Worm (Caenorhabditis elegans) whole organism, late embryonic: ENCODE data around the gene tatn-1.

Source experiments
- C08G9.2 ChIP-seq: sonication (generic microtip); optimal IDR thresholded peaks from 2 replicates; lab custom pipeline; 2016; ENCODE audit warnings: mild to moderate bottlenecking, missing genetic modification characterization, moderate library complexity, missing compliant biosample characterization
- C38D4.7 ChIP-seq: fragments of 200-800 bp; sonication (Bioruptor generic); optimal IDR thresholded peaks from 2 replicates; lab custom pipeline; 2018; ENCODE audit warnings: mild to moderate bottlenecking, missing genetic modification characterization, moderate library complexity, missing compliant biosample characterization
- F13H6.1 ChIP-seq: sonication (generic microtip); optimal IDR thresholded peaks from 2 replicates; lab custom pipeline; 2016; ENCODE audit warnings: missing genetic modification characterization, missing compliant biosample characterization
- K02D7.2 ChIP-seq: sonication (generic microtip); optimal IDR thresholded peaks from 2 replicates; lab custom pipeline; 2017; ENCODE audit warnings: mild to moderate bottlenecking, missing genetic modification characterization, missing compliant biosample characterization
- K09A11.1 ChIP-seq: sonication (generic microtip); optimal IDR thresholded peaks from 2 replicates; lab custom pipeline; 2017; ENCODE audit warnings: antibody characterized with exemption, mild to moderate bottlenecking, missing genetic modification characterization, missing compliant biosample characterization; ENCODE audit not compliant: insufficient read depth
- T23F11.4 ChIP-seq: fragments of 200-800 bp; sonication (Bioruptor generic); optimal IDR thresholded peaks from 2 replicates; lab custom pipeline; 2018; ENCODE audit warnings: mild to moderate bottlenecking, missing genetic modification characterization, missing compliant biosample characterization
- ama-1 ChIP-seq: fragments of 150-350 bp; optimal IDR thresholded peaks from 2 replicates; lab custom pipeline; 2014
- ceh-14 ChIP-seq: sonication (generic microtip); optimal IDR thresholded peaks from 2 replicates; lab custom pipeline; 2016; ENCODE audit warnings: missing genotype, missing genetic modification characterization, missing compliant biosample characterization
- ceh-18 ChIP-seq: sonication (generic microtip); optimal IDR thresholded peaks from 2 replicates; lab custom pipeline; 2016; ENCODE audit warnings: missing genetic modification characterization, missing compliant biosample characterization
- ceh-2 ChIP-seq: sonication (generic microtip); optimal IDR thresholded peaks from 2 replicates; lab custom pipeline; 2016; ENCODE audit warnings: missing genotype, missing genetic modification characterization, missing compliant biosample characterization
- ceh-24 ChIP-seq: sonication (generic microtip); optimal IDR thresholded peaks from 2 replicates; lab custom pipeline; 2016; ENCODE audit warnings: mild to moderate bottlenecking, missing genetic modification characterization, missing compliant biosample characterization
- ceh-30 ChIP-seq: fragments of 150-350 bp; optimal IDR thresholded peaks from 2 replicates; lab custom pipeline; 2014; ENCODE audit warnings: missing biosample characterization, missing genetic modification characterization
- ceh-31 ChIP-seq: sonication (generic microtip); optimal IDR thresholded peaks from 2 replicates; lab custom pipeline; 2016; ENCODE audit warnings: missing genetic modification characterization, missing compliant biosample characterization
- ceh-34 ChIP-seq: sonication (generic microtip); optimal IDR thresholded peaks from 2 replicates; lab custom pipeline; 2016; ENCODE audit warnings: mild to moderate bottlenecking, missing genetic modification characterization, missing compliant biosample characterization
- ceh-45 ChIP-seq: fragments of 200-800 bp; sonication (Bioruptor generic); IDR thresholded peaks from 2 replicates; pipeline ENCODE4 v1.3.6; 2022; ENCODE audit warnings: missing genetic modification reagents, missing genetic modification characterization, missing compliant biosample characterization
- ceh-6 ChIP-seq: fragments of 200-800 bp; sonication (Bioruptor generic); optimal IDR thresholded peaks from 2 replicates; lab custom pipeline; 2018; ENCODE audit warnings: mild to moderate bottlenecking, missing genetic modification characterization, missing compliant biosample characterization
- che-1 ChIP-seq: sonication (generic microtip); optimal IDR thresholded peaks from 2 replicates; lab custom pipeline; 2016; ENCODE audit warnings: mild to moderate bottlenecking, missing genetic modification characterization, missing compliant biosample characterization
- dmd-4 ChIP-seq: sonication (generic microtip); optimal IDR thresholded peaks from 2 replicates; lab custom pipeline; 2016; ENCODE audit warnings: borderline replicate concordance, missing genetic modification characterization, missing compliant biosample characterization
- dve-1 ChIP-seq: sonication (generic microtip); optimal IDR thresholded peaks from 2 replicates; lab custom pipeline; 2017; ENCODE audit warnings: antibody characterized with exemption, mild to moderate bottlenecking, missing genetic modification characterization, missing compliant biosample characterization
- elt-2 ChIP-seq: sonication (generic microtip); optimal IDR thresholded peaks from 2 replicates; lab custom pipeline; 2016; ENCODE audit warnings: missing genetic modification reagents, missing genetic modification characterization, missing compliant biosample characterization
- elt-4 ChIP-seq: sonication (generic microtip); optimal IDR thresholded peaks from 2 replicates; lab custom pipeline; 2016; ENCODE audit warnings: missing genetic modification characterization, missing compliant biosample characterization
- fax-1 ChIP-seq: sonication (generic microtip); optimal IDR thresholded peaks from 2 replicates; lab custom pipeline; 2016; ENCODE audit warnings: missing genotype, missing genetic modification characterization, missing compliant biosample characterization
- fkh-6 ChIP-seq: sonication (generic microtip); optimal IDR thresholded peaks from 2 replicates; lab custom pipeline; 2016; ENCODE audit warnings: missing genetic modification characterization, missing compliant biosample characterization
- gmeb-2 ChIP-seq: sonication (generic microtip); optimal IDR thresholded peaks from 2 replicates; lab custom pipeline; 2016; ENCODE audit warnings: missing genetic modification characterization, inconsistent platforms, missing compliant biosample characterization
- hlh-15 ChIP-seq: sonication (generic microtip); optimal IDR thresholded peaks from 2 replicates; lab custom pipeline; 2016; ENCODE audit warnings: missing genetic modification characterization, missing compliant biosample characterization
- hlh-30 ChIP-seq: sonication (generic microtip); optimal IDR thresholded peaks from 2 replicates; lab custom pipeline; 2017; ENCODE audit warnings: antibody characterized with exemption, missing genetic modification characterization, missing compliant biosample characterization; ENCODE audit not compliant: insufficient read depth
- hlh-6 ChIP-seq: sonication (generic microtip); optimal IDR thresholded peaks from 2 replicates; lab custom pipeline; 2016; ENCODE audit warnings: missing genotype, missing genetic modification characterization, missing compliant biosample characterization
- lim-6 ChIP-seq: sonication (generic microtip); optimal IDR thresholded peaks from 2 replicates; lab custom pipeline; 2016; ENCODE audit warnings: missing genetic modification characterization, missing compliant biosample characterization
- madf-2 ChIP-seq: sonication (generic microtip); optimal IDR thresholded peaks from 2 replicates; lab custom pipeline; 2017; ENCODE audit warnings: missing genetic modification characterization, missing compliant biosample characterization
- nfya-1 ChIP-seq: sonication (generic microtip); optimal IDR thresholded peaks from 2 replicates; lab custom pipeline; 2017; ENCODE audit warnings: missing genetic modification characterization, mild to moderate bottlenecking, missing compliant biosample characterization, antibody characterized with exemption, moderate library complexity
- nhr-11 ChIP-seq: fragments of 150-350 bp; optimal IDR thresholded peaks from 2 replicates; lab custom pipeline; 2014; ENCODE audit warnings: missing biosample characterization, missing genetic modification characterization
- nhr-232 ChIP-seq: sonication (generic microtip); optimal IDR thresholded peaks from 2 replicates; lab custom pipeline; 2016; ENCODE audit warnings: missing genetic modification characterization, missing compliant biosample characterization
- pag-3 ChIP-seq: sonication (generic microtip); optimal IDR thresholded peaks from 2 replicates; lab custom pipeline; 2016; ENCODE audit warnings: missing compliant biosample characterization, missing genetic modification characterization, borderline replicate concordance
- pat-9 ChIP-seq: fragments of 200-800 bp; sonication (Bioruptor generic); optimal IDR thresholded peaks from 2 replicates; lab custom pipeline; 2018; ENCODE audit warnings: mild to moderate bottlenecking, missing genetic modification characterization, moderate library complexity, missing compliant biosample characterization
- pax-1 ChIP-seq: fragments of 150-350 bp; optimal IDR thresholded peaks from 2 replicates; lab custom pipeline; 2014; ENCODE audit warnings: missing biosample characterization, missing genetic modification characterization
- pqm-1 ChIP-seq: sonication (generic microtip); optimal IDR thresholded peaks from 2 replicates; lab custom pipeline; 2016; ENCODE audit warnings: missing genetic modification characterization, missing compliant biosample characterization
- pros-1 ChIP-seq: fragments of 150-350 bp; optimal IDR thresholded peaks from 2 replicates; lab custom pipeline; 2014; ENCODE audit warnings: missing biosample characterization, missing genetic modification reagents, missing genetic modification characterization
- rnt-1 ChIP-seq: sonication (generic microtip); optimal IDR thresholded peaks from 2 replicates; lab custom pipeline; 2016; ENCODE audit warnings: missing genetic modification characterization, missing compliant biosample characterization
- sdc-2 ChIP-seq: sonication (generic microtip); optimal IDR thresholded peaks from 2 replicates; lab custom pipeline; 2016; ENCODE audit warnings: missing genotype, missing genetic modification characterization, missing compliant biosample characterization
- ttx-3 ChIP-seq: sonication (generic microtip); optimal IDR thresholded peaks from 2 replicates; lab custom pipeline; 2016; ENCODE audit warnings: missing genetic modification reagents, missing genetic modification characterization, missing compliant biosample characterization
- unc-3 ChIP-seq, 2 experiments: fragments of 200-800 bp in 1 of 2; sonication (Bioruptor generic) in 1 of 2; sonication (generic microtip) in 1 of 2; conservative IDR thresholded peaks in 1 of 2; optimal IDR thresholded peaks in 1 of 2; 2 replicates each; pipeline versions ENCODE4 v1.3.6 to Lab custom; 2016 to 2022; ENCODE audit warnings: missing compliant biosample characterization in 2 of 2, missing genetic modification characterization in 2 of 2, missing genetic modification reagents in 1 of 2
- unc-42 ChIP-seq: sonication (generic microtip); optimal IDR thresholded peaks from 2 replicates; lab custom pipeline; 2016; ENCODE audit warnings: missing genotype, missing genetic modification characterization, missing compliant biosample characterization
- unc-86 ChIP-seq: sonication (generic microtip); optimal IDR thresholded peaks from 2 replicates; lab custom pipeline; 2016; ENCODE audit warnings: missing genetic modification characterization, missing compliant biosample characterization
- zip-5 ChIP-seq: sonication (generic microtip); optimal IDR thresholded peaks from 2 replicates; lab custom pipeline; 2016; ENCODE audit warnings: missing genetic modification characterization, missing compliant biosample characterization
- ztf-16 ChIP-seq: sonication (generic microtip); optimal IDR thresholded peaks from 2 replicates; lab custom pipeline; 2017; ENCODE audit warnings: missing genetic modification characterization, missing compliant biosample characterization

The tatn-1 gene

DNA sequence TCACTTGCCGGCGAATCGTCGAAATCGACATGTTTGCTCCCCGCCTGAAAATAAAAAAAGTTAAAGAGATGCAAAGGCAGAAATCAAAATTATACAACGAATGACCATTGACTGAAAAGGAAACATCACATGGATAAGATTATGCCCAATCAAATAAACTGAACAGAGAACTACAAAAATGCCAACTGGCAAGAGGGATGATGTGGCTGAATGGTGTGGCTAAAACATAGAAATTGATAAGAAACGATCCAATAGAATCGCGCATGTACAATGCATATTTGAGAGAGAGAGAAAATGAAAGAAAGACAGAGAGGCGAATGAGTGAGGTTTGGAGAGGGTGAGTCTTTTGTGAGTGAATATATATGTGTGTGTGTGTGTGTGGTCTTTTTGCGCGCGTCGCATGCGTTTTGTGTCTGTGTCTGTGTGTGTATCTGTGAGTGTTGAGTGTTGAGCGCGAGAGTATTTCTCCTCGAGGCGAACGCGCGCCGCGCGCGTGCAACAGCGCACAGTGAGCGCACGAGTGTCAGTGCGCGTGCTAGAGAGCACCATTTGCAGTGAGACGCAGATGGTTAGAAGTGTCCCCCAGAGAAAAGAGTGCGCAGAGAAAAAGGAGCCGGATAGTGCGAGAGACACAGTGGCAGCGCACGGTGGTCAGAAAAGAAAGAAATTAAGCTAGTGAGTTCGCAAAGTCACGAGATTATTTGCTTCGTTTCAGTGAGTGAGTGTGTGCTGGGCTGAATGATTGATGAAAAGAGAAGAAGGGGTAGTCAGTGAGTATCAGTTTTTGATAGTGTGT is 27.9 kb downstream of the tatn-1 start, which contains the start of gene epn-1 (continued):
- peak; percentile 96 for TF ChIP-seq ceh-34 (tag; lab: Kevin White, UChicago)
- no peak for TF ChIP-seq unc-3 (GFP tag; conservative IDR thresholded peaks at IDR 0.05; lab: Robert Waterston, UW)
- peak; percentile 72 for TF ChIP-seq unc-3 (tag; optimal IDR thresholded peaks at IDR 0.05; lab: Kevin White, UChicago)
- no peak for TF ChIP-seq ceh-30 (tag; lab: Kevin White, UChicago)
- peak; percentile 94 for TF ChIP-seq ceh-14
- peak; percentile 16 for TF ChIP-seq zip-5 (tag; lab: Kevin White, UChicago)
- peak; percentile 81 for TF ChIP-seq madf-2 (tag; lab: Kevin White, UChicago)
- TF ChIP-seq ceh-2 (tag; lab: Kevin White, UChicago): peak; percentile 83
- TF ChIP-seq fax-1 (tag; lab: Kevin White, UChicago): peak; percentile 52
- peak; percentile 91 for TF ChIP-seq nfya-1 (tag; lab: Kevin White, UChicago)
- peak; percentile 54 for TF ChIP-seq ceh-6 (GFP tag; lab: Kevin White, UChicago)
- no peak for TF ChIP-seq hlh-15
- peak; percentile 87 for TF ChIP-seq elt-2 (tag; lab: Kevin White, UChicago)
- peak; percentile 62 for TF ChIP-seq pag-3 (tag; lab: Kevin White, UChicago)
- TF ChIP-seq ceh-18 (tag; lab: Kevin White, UChicago): peak; percentile 97
- TF ChIP-seq ceh-31 (tag; lab: Kevin White, UChicago): peak; percentile 96
- TF ChIP-seq ceh-24 (tag; lab: Kevin White, UChicago): no peak
- peak; percentile 41 for TF ChIP-seq nhr-232 (tag; lab: Kevin White, UChicago)
- TF ChIP-seq C08G9.2 (tag; lab: Kevin White, UChicago): peak; percentile 76
- TF ChIP-seq unc-86 (tag; lab: Kevin White, UChicago): peak; percentile 22
- TF ChIP-seq F13H6.1: peak; percentile 95
- peak; percentile 64 for TF ChIP-seq lim-6
- TF ChIP-seq ttx-3 (tag; lab: Kevin White, UChicago): no peak
- TF ChIP-seq unc-42 (tag; lab: Kevin White, UChicago): peak; percentile 78
- peak; percentile 64 for TF ChIP-seq K09A11.1
- peak; percentile 21 for TF ChIP-seq fkh-6 (tag; lab: Kevin White, UChicago)
- peak; percentile 99 for TF ChIP-seq hlh-30
- no peak for TF ChIP-seq pax-1
- TF ChIP-seq rnt-1: peak; percentile 95
- peak; percentile 94 for TF ChIP-seq sdc-2
- TF ChIP-seq hlh-6 (tag; lab: Kevin White, UChicago): peak; percentile 59
- TF ChIP-seq K02D7.2 (tag; lab: Kevin White, UChicago): peak; percentile 38
- TF ChIP-seq pat-9 (tag; lab: Kevin White, UChicago): peak; percentile 52
- no peak for TF ChIP-seq gmeb-2 (tag; lab: Kevin White, UChicago)
- no peak for TF ChIP-seq nhr-11
- TF ChIP-seq T23F11.4: peak; percentile 53
- peak; percentile 81 for TF ChIP-seq dve-1 (tag; lab: Kevin White, UChicago)
- TF ChIP-seq che-1 (tag; lab: Kevin White, UChicago): no peak
- peak; percentile 27 for TF ChIP-seq ama-1 (lab: Kevin White, UChicago)
- TF ChIP-seq ceh-45 (GFP tag; lab: Robert Waterston, UW): no peak
- peak; percentile 94 for TF ChIP-seq pros-1
- TF ChIP-seq elt-4: no peak
- peak; percentile 64 for TF ChIP-seq dmd-4
- peak; percentile 88 for TF ChIP-seq pqm-1 (tag; lab: Kevin White, UChicago)
- TF ChIP-seq C38D4.7: no peak
- TF ChIP-seq ztf-16 (tag; lab: Kevin White, UChicago): peak; percentile 50
